Fruit fly (Drosophila melanogaster) whole organism, embryonic: ENCODE results near the gene CG7342.

Source experiments
- ATbp ChIP-seq: fragments of 200-800 bp; sonication (Bioruptor generic); optimal IDR thresholded peaks from 2 replicates; lab custom pipeline; 2017; ENCODE audit warnings: missing biosample characterization, mild to moderate bottlenecking, missing genetic modification characterization, missing genetic modification reagents
- CG1024 ChIP-seq: fragments of 200-800 bp; sonication (Bioruptor generic); IDR thresholded peaks from 2 replicates; pipeline ENCODE4 v1.3.6; 2022; ENCODE audit warnings: missing biosample characterization, missing genetic modification characterization
- CG1233 ChIP-seq: fragments of 200-800 bp; sonication (Bioruptor generic); optimal IDR thresholded peaks from 4 replicates; lab custom pipeline; 2018; ENCODE audit warnings: missing biosample characterization, mild to moderate bottlenecking, missing genetic modification characterization
- CG12769 ChIP-seq: fragments of 200-800 bp; sonication (Bioruptor generic); optimal IDR thresholded peaks from 2 replicates; lab custom pipeline; 2019; ENCODE audit warnings: missing biosample characterization, mild to moderate bottlenecking, missing genetic modification characterization, moderate library complexity
- CG13296 ChIP-seq: fragments of 200-800 bp; sonication (Bioruptor generic); optimal IDR thresholded peaks from 3 replicates; lab custom pipeline; 2018; ENCODE audit warnings: missing biosample characterization, mild to moderate bottlenecking, missing genetic modification characterization
- CG14860 ChIP-seq: fragments of 200-800 bp; sonication (Bioruptor generic); IDR thresholded peaks from 3 replicates; pipeline ENCODE4 v1.3.6; 2022; ENCODE audit warnings: missing biosample characterization, missing genetic modification characterization; ENCODE audit not compliant: partially characterized antibody
- CG17186 ChIP-seq: fragments of 200-800 bp; sonication (Bioruptor generic); optimal IDR thresholded peaks from 3 replicates; lab custom pipeline; 2017; ENCODE audit warnings: missing biosample characterization, missing genetic modification reagents, missing genetic modification characterization
- CG2875 ChIP-seq: fragments of 200-800 bp; sonication (Bioruptor generic); optimal IDR thresholded peaks from 2 replicates; lab custom pipeline; 2017; ENCODE audit warnings: missing biosample characterization, mild to moderate bottlenecking, missing genetic modification characterization, missing genetic modification reagents
- CG2889 ChIP-seq: fragments of 200-800 bp; sonication (Bioruptor generic); IDR thresholded peaks from 3 replicates; pipeline ENCODE4 v1.3.6; 2022; ENCODE audit warnings: missing biosample characterization, missing genetic modification characterization
- CG31365 ChIP-seq: fragments of 200-800 bp; sonication (Bioruptor generic); optimal IDR thresholded peaks from 2 replicates; lab custom pipeline; 2018; ENCODE audit warnings: missing biosample characterization, mild to moderate bottlenecking, missing genetic modification characterization
- CG3163 ChIP-seq: fragments of 200-800 bp; sonication (Bioruptor generic); optimal IDR thresholded peaks from 3 replicates; lab custom pipeline; 2016; ENCODE audit warnings: missing biosample characterization, missing genetic modification characterization
- CG33557 ChIP-seq: fragments of 200-800 bp; sonication (Bioruptor generic); optimal IDR thresholded peaks from 2 replicates; lab custom pipeline; 2019; ENCODE audit warnings: missing biosample characterization, mild to moderate bottlenecking, missing genetic modification characterization, moderate library complexity
- CG3847 ChIP-seq: fragments of 200-800 bp; sonication (Bioruptor generic); IDR thresholded peaks from 2 replicates; pipeline ENCODE4 v1.3.6; 2022; ENCODE audit warnings: missing biosample characterization, missing genetic modification characterization
- CG6689 ChIP-seq: fragments of 200-800 bp; sonication (Bioruptor generic); IDR thresholded peaks from 2 replicates; pipeline ENCODE4 v1.3.6; 2022; ENCODE audit warnings: missing biosample characterization, missing genetic modification characterization
- CG7372 ChIP-seq: fragments of 200-800 bp; sonication (Bioruptor generic); IDR thresholded peaks from 2 replicates; pipeline ENCODE4 v1.3.6; 2022; ENCODE audit warnings: missing biosample characterization, missing genetic modification characterization
- CG7745 ChIP-seq: fragments of 200-800 bp; sonication (Bioruptor generic); optimal IDR thresholded peaks from 2 replicates; lab custom pipeline; 2018; ENCODE audit warnings: missing biosample characterization, mild to moderate bottlenecking, missing genetic modification characterization, moderate library complexity
- CG8388 ChIP-seq: fragments of 200-800 bp; sonication (Bioruptor generic); optimal IDR thresholded peaks from 2 replicates; lab custom pipeline; 2019; ENCODE audit warnings: missing biosample characterization, mild to moderate bottlenecking, missing genetic modification characterization, moderate library complexity
- CHES-1-like ChIP-seq: fragments of 200-800 bp; sonication (Bioruptor generic); optimal IDR thresholded peaks from 2 replicates; lab custom pipeline; 2016; ENCODE audit warnings: missing biosample characterization, missing genetic modification characterization
- D19B ChIP-seq: fragments of 200-800 bp; sonication (Bioruptor generic); optimal IDR thresholded peaks from 2 replicates; lab custom pipeline; 2017; ENCODE audit warnings: missing biosample characterization, mild to moderate bottlenecking, missing genetic modification characterization
- Dfd ChIP-seq, 2 experiments: fragments of >200 bp; optimal IDR thresholded peaks; 2 replicates each; lab custom pipeline; 2017; ENCODE audit warnings: missing biosample characterization in 2 of 2, missing genetic modification characterization in 2 of 2
- Drgx ChIP-seq: fragments of 200-800 bp; sonication (Bioruptor generic); IDR thresholded peaks from 2 replicates; pipeline ENCODE4 v1.3.6; 2022; ENCODE audit warnings: missing biosample characterization, missing genetic modification characterization
- Fer1 ChIP-seq: fragments of 200-800 bp; sonication (Bioruptor generic); optimal IDR thresholded peaks from 2 replicates; lab custom pipeline; 2017; ENCODE audit warnings: missing biosample characterization, mild to moderate bottlenecking, missing genetic modification characterization
- Gug ChIP-seq: fragments of 200-800 bp; sonication (Bioruptor generic); IDR thresholded peaks from 4 replicates; pipeline ENCODE4 v1.3.6; 2022; ENCODE audit warnings: missing biosample characterization, missing genetic modification characterization
- H15 ChIP-seq: fragments of 200-800 bp; sonication (Bioruptor generic); IDR thresholded peaks from 3 replicates; pipeline ENCODE4 v1.3.6; 2022; ENCODE audit warnings: missing biosample characterization, missing genetic modification characterization
- HmgD ChIP-seq: fragments of 200-800 bp; sonication (Bioruptor generic); optimal IDR thresholded peaks from 3 replicates; lab custom pipeline; 2016; ENCODE audit warnings: missing biosample characterization, missing genetic modification characterization
- HmgZ ChIP-seq: fragments of 200-800 bp; sonication (Bioruptor generic); optimal IDR thresholded peaks from 2 replicates; lab custom pipeline; 2018; ENCODE audit warnings: missing biosample characterization, mild to moderate bottlenecking, missing genetic modification characterization
- Hr78 ChIP-seq, 2 experiments: fragments of 200-800 bp in 1 of 2; fragments of >200 bp in 1 of 2; sonication (Bioruptor generic) in 1 of 2; optimal IDR thresholded peaks; 2 replicates each; lab custom pipeline; 2017 to 2019; ENCODE audit warnings: missing biosample characterization in 2 of 2, missing genetic modification characterization in 2 of 2, mild to moderate bottlenecking in 1 of 2, moderate library complexity in 1 of 2
- Hsf ChIP-seq: fragments of 200-800 bp; sonication (Bioruptor generic); optimal IDR thresholded peaks from 3 replicates; lab custom pipeline; 2016; ENCODE audit warnings: missing biosample characterization, missing genetic modification characterization
- Kr ChIP-seq: fragments of 200-800 bp; sonication (Bioruptor generic); optimal IDR thresholded peaks from 2 replicates; lab custom pipeline; 2017; ENCODE audit warnings: missing biosample characterization, mild to moderate bottlenecking, missing genetic modification characterization
- Meics ChIP-seq: fragments of 200-800 bp; sonication (Bioruptor generic); optimal IDR thresholded peaks from 2 replicates; lab custom pipeline; 2017; ENCODE audit warnings: missing biosample characterization, mild to moderate bottlenecking, missing genetic modification characterization
- Nf-YA ChIP-seq: fragments of 200-800 bp; sonication (Bioruptor generic); IDR thresholded peaks from 2 replicates; pipeline ENCODE4 v1.3.6; 2022; ENCODE audit warnings: missing biosample characterization, missing genetic modification characterization
- Pdp1 ChIP-seq, 2 experiments: fragments of 200-800 bp; sonication (Bioruptor generic); optimal IDR thresholded peaks; 3 replicates each; lab custom pipeline; 2016; ENCODE audit warnings: missing biosample characterization in 2 of 2, missing genetic modification characterization in 2 of 2, mild to moderate bottlenecking in 1 of 2, moderate library complexity in 1 of 2
- ato ChIP-seq: fragments of 200-800 bp; sonication (Bioruptor generic); IDR thresholded peaks from 2 replicates; pipeline ENCODE4 v1.3.6; 2022; ENCODE audit warnings: missing biosample characterization, missing genetic modification characterization; ENCODE audit not compliant: partially characterized antibody
- cato ChIP-seq: fragments of 200-800 bp; sonication (Bioruptor generic); optimal IDR thresholded peaks from 2 replicates; lab custom pipeline; 2016; ENCODE audit warnings: missing biosample characterization, missing genetic modification characterization, borderline replicate concordance
- chif ChIP-seq, 2 experiments: fragments of 200-800 bp; sonication (Bioruptor generic); optimal IDR thresholded peaks; 3 replicates each; lab custom pipeline; 2016; ENCODE audit warnings: missing biosample characterization in 2 of 2, missing genetic modification characterization in 2 of 2
- ci ChIP-seq: fragments of 200-800 bp; sonication (Bioruptor generic); IDR thresholded peaks from 3 replicates; pipeline ENCODE4 v1.3.6; 2022; ENCODE audit warnings: missing biosample characterization, missing genetic modification characterization
- crol ChIP-seq: fragments of 200-800 bp; sonication (Bioruptor generic); IDR thresholded peaks from 2 replicates; pipeline ENCODE4 v1.3.6; 2022; ENCODE audit warnings: missing biosample characterization, missing genetic modification characterization
- dati ChIP-seq: fragments of 200-800 bp; sonication (Bioruptor generic); IDR thresholded peaks from 2 replicates; pipeline ENCODE4 v1.3.6; 2022; ENCODE audit warnings: missing biosample characterization, missing genetic modification characterization
- dpn ChIP-seq, 2 experiments: fragments of 200-800 bp; sonication (Bioruptor generic); optimal IDR thresholded peaks; 3 replicates each; lab custom pipeline; 2016; ENCODE audit warnings: missing biosample characterization in 2 of 2, missing genetic modification characterization in 2 of 2
- eve ChIP-seq, 2 experiments: fragments of >200 bp; optimal IDR thresholded peaks; 2 replicates each; lab custom pipeline; 2017; ENCODE audit warnings: missing biosample characterization in 2 of 2, missing genetic modification characterization in 2 of 2
- fd64A ChIP-seq: fragments of 200-800 bp; sonication (Bioruptor generic); optimal IDR thresholded peaks from 3 replicates; lab custom pipeline; 2018; ENCODE audit warnings: missing biosample characterization, mild to moderate bottlenecking, missing genetic modification characterization
- ftz-f1 ChIP-seq: fragments of 200-800 bp; sonication (Bioruptor generic); optimal IDR thresholded peaks from 2 replicates; lab custom pipeline; 2016; ENCODE audit warnings: missing biosample characterization, missing genetic modification characterization
- lmd ChIP-seq: fragments of 200-800 bp; sonication (Bioruptor generic); IDR thresholded peaks from 2 replicates; pipeline ENCODE4 v1.3.6; 2022; ENCODE audit warnings: missing biosample characterization, missing genetic modification characterization
- mam ChIP-seq: fragments of 200-800 bp; sonication (Bioruptor generic); optimal IDR thresholded peaks from 3 replicates; lab custom pipeline; 2016; ENCODE audit warnings: missing biosample characterization, missing genetic modification characterization
- onecut ChIP-seq: fragments of 200-800 bp; sonication (Bioruptor generic); IDR thresholded peaks from 2 replicates; pipeline ENCODE4 v1.3.6; 2022; ENCODE audit warnings: missing biosample characterization, missing genetic modification characterization
- p53 ChIP-seq: fragments of 200-800 bp; sonication (Bioruptor generic); optimal IDR thresholded peaks from 2 replicates; lab custom pipeline; 2016; ENCODE audit warnings: missing biosample characterization, missing genetic modification characterization
- tll ChIP-seq, 2 experiments: fragments of 200-800 bp in 1 of 2; fragments of >200 bp in 1 of 2; sonication (Bioruptor generic) in 1 of 2; optimal IDR thresholded peaks; 2 replicates each; lab custom pipeline; 2017 to 2019; ENCODE audit warnings: missing biosample characterization in 2 of 2, missing genetic modification characterization in 2 of 2, mild to moderate bottlenecking in 1 of 2, moderate library complexity in 1 of 2
- toy ChIP-seq: fragments of 200-800 bp; sonication (Bioruptor generic); IDR thresholded peaks from 2 replicates; pipeline ENCODE4 v1.3.6; 2022; ENCODE audit warnings: missing biosample characterization, missing genetic modification characterization
- unc-4 ChIP-seq: fragments of 200-800 bp; sonication (Bioruptor generic); IDR thresholded peaks from 2 replicates; pipeline ENCODE4 v1.3.6; 2022; ENCODE audit warnings: missing biosample characterization, missing genetic modification characterization; ENCODE audit not compliant: partially characterized antibody
- usp ChIP-seq: fragments of >200 bp; optimal IDR thresholded peaks from 2 replicates; lab custom pipeline; 2017; ENCODE audit warnings: missing biosample characterization, missing genetic modification characterization

CG7342 gene

DNA sequence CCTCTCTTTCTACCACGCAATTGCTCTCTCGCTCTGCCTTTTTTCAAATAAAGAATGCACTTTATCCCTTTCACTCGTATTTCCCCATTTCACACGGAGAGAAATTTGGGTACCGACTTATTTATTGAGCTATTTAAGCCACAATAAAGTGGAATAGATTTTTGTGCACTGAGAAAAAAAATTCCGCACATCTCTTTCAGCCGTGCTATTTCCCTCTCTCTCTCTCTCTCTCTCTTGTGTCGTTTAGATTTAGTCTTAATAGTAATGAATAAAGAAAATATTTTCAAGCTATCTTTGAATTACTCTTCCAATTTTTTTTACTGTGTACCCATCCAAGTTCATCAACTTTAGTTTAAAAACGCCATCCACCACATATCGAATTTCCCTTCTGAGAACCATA lies 20.4 kb downstream of the CG7342 start (continued):
- TF ChIP-seq unc-4 (no peak), dpn (GFP tag; optimal IDR thresholded peaks at IDR 0.05; lab: Kevin White, UChicago) (peak; percentile 53 to 60), fd64A (GFP tag; lab: Kevin White, UChicago) (no peak), Fer1 (GFP tag; lab: Kevin White, UChicago) (peak; percentile 15), CG12769 (peak; percentile 45), Nf-YA (0 out of 2 replicates have a peak, but pooled peaks have one; percentile 36), HmgZ (tag; lab: Kevin White, UChicago) (no peak), CG3847 (GFP tag; lab: Robert Waterston, UW) (peak; percentile 46; the same call in 1 of the 2 replicates), ci (peak; percentile 74; the same call in 2 of the 3 replicates), CHES-1-like (GFP tag; lab: Kevin White, UChicago) (peak; percentile 31), CG1024 (no peak), usp (GFP tag; lab: Kevin White, UChicago) (no peak), toy (no peak), CG3163 (GFP tag; lab: Kevin White, UChicago) (peak; percentile 19), CG8388 (GFP tag; lab: Kevin White, UChicago) (peak; percentile 56), Pdp1 (GFP tag; optimal IDR thresholded peaks at IDR 0.05; lab: Kevin White, UChicago) (peak; percentile 58 to 66), CG7745 (tag; lab: Kevin White, UChicago) (no peak), D19B (GFP tag; lab: Kevin White, UChicago) (no peak), lmd (peak; percentile 73), CG31365 (tag; lab: Kevin White, UChicago) (no peak), Hr78 (GFP tag; optimal IDR thresholded peaks at IDR 0.05; lab: Kevin White, UChicago) (no peak), onecut (GFP tag; lab: Robert Waterston, UW) (peak; percentile 20; the same call in 1 of the 2 replicates), Hsf (GFP tag; lab: Kevin White, UChicago) (peak; percentile 65), dati (GFP tag; lab: Robert Waterston, UW) (no peak), Drgx (GFP tag; lab: Robert Waterston, UW) (peak; percentile 72), HmgD (GFP tag; lab: Kevin White, UChicago) (no peak), Kr (GFP tag; lab: Kevin White, UChicago) (no peak), Dfd (GFP tag; optimal IDR thresholded peaks at IDR 0.05; lab: Kevin White, UChicago) (no peak), eve (GFP tag; optimal IDR thresholded peaks at IDR 0.05; lab: Kevin White, UChicago) (peak in 1 of 2 experiments; percentile 80), CG33557 (GFP tag; lab: Kevin White, UChicago) (no peak), Meics (peak; percentile 43), CG2875 (peak; percentile 48), chif (GFP tag; optimal IDR thresholded peaks at IDR 0.05; lab: Kevin White, UChicago) (peak; percentile 21 to 48), Gug (GFP tag; lab: Robert Waterston, UW) (peak; percentile 66), CG6689 (GFP tag; lab: Robert Waterston, UW) (peak; percentile 54), H15 (GFP tag; lab: Robert Waterston, UW) (no peak), cato (GFP tag; lab: Kevin White, UChicago) (peak; percentile 32), mam (GFP tag; lab: Kevin White, UChicago) (peak; percentile 56), CG14860 (GFP tag; lab: Robert Waterston, UW) (no peak), crol (no peak), CG13296 (GFP tag; lab: Kevin White, UChicago) (no peak), CG7372 (GFP tag; lab: Robert Waterston, UW) (peak; percentile 17; the same call in 1 of the 2 replicates), CG17186 (no peak), CG1233 (GFP tag; lab: Kevin White, UChicago) (peak; percentile 43), ato (GFP tag; lab: Robert Waterston, UW) (no peak), p53 (GFP tag; lab: Kevin White, UChicago) (no peak), ATbp (GFP tag; lab: Kevin White, UChicago) (peak; percentile 50), ftz-f1 (GFP tag; lab: Kevin White, UChicago) (no peak), CG2889 (GFP tag; lab: Robert Waterston, UW) (peak; percentile 35; the same call in 1 of the 3 replicates), tll (GFP tag; optimal IDR thresholded peaks at IDR 0.05; lab: Kevin White, UChicago) (peak in 1 of 2 experiments; percentile 8)
